Fruit fly (Drosophila melanogaster): ENCODE data around the gene CG14346.

Gene CG14346

DNA sequence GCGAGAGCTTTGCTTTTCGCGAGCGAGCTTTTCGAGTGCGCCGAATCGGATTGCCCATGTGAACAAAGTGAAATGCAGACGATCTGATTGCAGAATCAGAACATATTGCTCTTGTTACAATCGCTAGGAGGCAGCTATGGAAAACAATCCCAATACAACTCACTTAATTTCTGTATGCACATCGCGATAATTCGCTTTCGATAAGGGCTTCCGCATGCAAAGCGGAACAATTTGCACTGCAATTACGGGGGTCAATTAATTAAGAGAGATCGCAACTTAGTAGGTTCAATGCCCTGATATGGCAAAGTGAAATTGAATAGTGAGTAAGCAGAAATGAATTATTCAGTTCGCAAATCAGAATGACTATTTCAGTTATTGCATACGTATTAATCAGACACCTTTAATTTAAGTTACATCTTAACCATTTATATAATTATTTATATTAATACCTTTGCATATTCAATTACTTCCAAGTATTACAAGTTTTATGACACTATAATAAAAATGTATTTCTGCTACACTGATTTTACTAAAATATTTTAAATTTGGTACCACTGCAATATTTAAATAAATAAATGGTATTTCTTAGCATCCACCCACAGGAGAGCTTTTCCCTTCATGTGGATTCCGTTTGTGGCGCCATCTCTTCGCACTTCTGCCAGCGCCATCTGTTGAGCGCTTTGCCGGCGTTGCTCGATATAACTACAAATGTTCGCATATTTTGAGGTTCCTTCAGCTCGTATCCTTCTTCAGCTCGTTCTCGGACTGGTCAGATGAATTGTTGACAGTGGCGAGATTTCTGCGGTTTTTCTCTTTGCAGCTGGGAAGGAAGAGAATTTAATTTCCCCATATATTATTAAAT lies 5.8 kb upstream of the CG14346 start, which contains the start of gene NLaz (continued):
- TF ChIP-seq Dfd (GFP tag; optimal IDR thresholded peaks at IDR 0.05) (no peak), Asciz (GFP tag; optimal IDR thresholded peaks at IDR 0.05) (no peak), Ada2b (GFP tag; IDR thresholded peaks at IDR 0.05) (peak; percentile 45; the same call in 1 of the 2 replicates), CG13894 (tag; optimal IDR thresholded peaks at IDR 0.05) (no peak), CG14667 (GFP tag; IDR thresholded peaks at IDR 0.05) (0 out of 2 replicates have a peak, but pooled peaks have one; percentile 11), croc (GFP tag; conservative IDR thresholded peaks at IDR 0.05) (no peak), nerfin-1 (tag; optimal IDR thresholded peaks at IDR 0.05) (no peak), CG11456 (GFP tag; IDR thresholded peaks at IDR 0.05) (peak; percentile 97), Awh (GFP tag; IDR thresholded peaks at IDR 0.05) (no peak), slbo (GFP tag; IDR thresholded peaks at IDR 0.05) (peak; percentile 55), Rfx (GFP tag; IDR thresholded peaks at IDR 0.05) (peak; percentile 85), vvl (GFP tag; IDR thresholded peaks at IDR 0.05) (peak; percentile 85; the same call in 1 of the 2 replicates), Gsc (GFP tag; IDR thresholded peaks at IDR 0.05) (no peak), fd102C (GFP tag; optimal IDR thresholded peaks at IDR 0.05) (no peak), CG7357 (GFP tag; IDR thresholded peaks at IDR 0.05) (no peak), CG9932 (GFP tag; IDR thresholded peaks at IDR 0.05) (peak; percentile 12; the same call in 1 of the 2 replicates), dpn (GFP tag; optimal IDR thresholded peaks at IDR 0.05) (peak in 1 of 2 experiments; percentile 49), btn (GFP tag; optimal IDR thresholded peaks at IDR 0.05) (peak; percentile 38), CG12299 (tag; optimal IDR thresholded peaks at IDR 0.05) (no peak), CG10209 (GFP tag; optimal IDR thresholded peaks at IDR 0.05) (no peak), gce (GFP tag; IDR thresholded peaks at IDR 0.05) (0 out of 3 replicates have a peak, but pooled peaks have one; percentile 11), CG6689 (GFP tag; IDR thresholded peaks at IDR 0.05) (no peak), aop (GFP tag; IDR thresholded peaks at IDR 0.05) (no peak), ssp (GFP tag; IDR thresholded peaks at IDR 0.05) (peak; percentile 38; the same call in 1 of the 2 replicates), vfl (GFP tag; optimal IDR thresholded peaks at IDR 0.05) (no peak), Xbp1 (GFP tag; optimal IDR thresholded peaks at IDR 0.05) (peak; percentile 53), trem (tag; optimal IDR thresholded peaks at IDR 0.05) (no peak), Opbp (GFP tag; IDR thresholded peaks at IDR 0.05; ENCODE audit: partially characterized antibody) (peak; percentile 44; the same call in 1 of the 3 replicates), CG16813 (GFP tag; IDR thresholded peaks at IDR 0.05; ENCODE audit: partially characterized antibody) (no peak), CG7839 (tag; optimal IDR thresholded peaks at IDR 0.05) (peak; percentile 48), Sry-β (GFP tag; optimal IDR thresholded peaks at IDR 0.05) (no peak), mld (GFP tag; IDR thresholded peaks at IDR 0.05; ENCODE audit: partially characterized antibody) (no peak), CG17359 (tag; optimal IDR thresholded peaks at IDR 0.05) (peak; percentile 1), unc-4 (GFP tag; IDR thresholded peaks at IDR 0.05; ENCODE audit: partially characterized antibody) (no peak), CG4820 (GFP tag; optimal IDR thresholded peaks at IDR 0.05) (peak; percentile 50), CG11247 (GFP tag; IDR thresholded peaks at IDR 0.05) (peak; percentile 90), CG32767 (GFP tag; IDR thresholded peaks at IDR 0.05) (no peak), TFAM (GFP tag; optimal IDR thresholded peaks at IDR 0.05) (no peak), Atf6 (GFP tag; IDR thresholded peaks at IDR 0.05) (no peak), CG15073 (GFP tag; optimal IDR thresholded peaks at IDR 0.05) (no peak), ro (GFP tag; IDR thresholded peaks at IDR 0.05) (peak; percentile 49; the same call in 1 of the 2 replicates), fd3F (GFP tag; optimal IDR thresholded peaks at IDR 0.05) (peak; percentile 27), CG14441 (GFP tag; IDR thresholded peaks at IDR 0.05) (peak; percentile 57), Med (GFP tag) (peak; percentile 94), Oli (tag; optimal IDR thresholded peaks at IDR 0.05) (peak; percentile 53), CG13775 (GFP tag; optimal IDR thresholded peaks at IDR 0.05) (no peak), Antp (GFP tag; optimal IDR thresholded peaks at IDR 0.05) (peak; percentile 25), CG5245 (GFP tag; optimal IDR thresholded peaks at IDR 0.05) (peak; percentile 78), zf30C (GFP tag; optimal IDR thresholded peaks at IDR 0.05) (no peak)

All from whole organism, embryonic.